Fruit fly (Drosophila melanogaster): Measurements from ENCODE around the gene Acox3.

Acox3 gene

DNA sequence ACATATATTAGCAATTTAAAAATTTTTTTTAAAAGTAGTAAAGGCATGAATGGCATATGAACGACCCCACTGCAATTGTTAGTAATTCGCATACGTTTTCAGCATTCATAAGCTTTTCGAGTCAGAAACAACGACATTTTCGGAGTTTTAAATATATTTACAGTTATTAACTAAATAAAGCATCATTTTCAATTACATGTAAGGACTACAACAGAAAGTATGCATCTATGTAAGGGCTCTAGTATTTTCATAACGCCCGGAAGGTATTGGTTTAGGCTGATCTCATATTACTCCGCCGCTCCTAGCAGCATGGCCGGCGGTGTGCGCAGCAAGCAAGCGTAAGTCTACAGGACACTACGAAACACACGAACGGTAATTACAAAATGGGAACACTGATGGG is 26.1 kb upstream of the Acox3 start:
- no peak for TF ChIP-seq cic (GFP tag; optimal IDR thresholded peaks at IDR 0.05)
- TF ChIP-seq CG1620 (GFP tag; optimal IDR thresholded peaks at IDR 0.05) = no peak
- no peak for TF ChIP-seq kay (GFP tag; ENCODE audit: borderline replicate concordance)
- TF ChIP-seq Hr96 (GFP tag; optimal IDR thresholded peaks at IDR 0.05) = no peak
- no peak for TF ChIP-seq ovo (GFP tag; optimal IDR thresholded peaks at IDR 0.05)
- TF ChIP-seq tj (GFP tag; optimal IDR thresholded peaks at IDR 0.05) = no peak
- no peak for TF ChIP-seq CG14711 (tag; optimal IDR thresholded peaks at IDR 0.05)

dm6 chr2L:6473076-6474037 is 25.2 kb upstream of the Acox3 start, which contains the start of gene mmy:
Gene mmy (minus strand): TSS chr2L:6473904.
- TF ChIP-seq kay (GFP tag; ENCODE audit: borderline replicate concordance) (no peak), Clk (GFP tag; optimal IDR thresholded peaks at IDR 0.05) (no peak), CG7101 (tag; optimal IDR thresholded peaks at IDR 0.05) (no peak), CG5204 (GFP tag; optimal IDR thresholded peaks at IDR 0.05) (no peak), tj (GFP tag; optimal IDR thresholded peaks at IDR 0.05) (peak; percentile 42), pad (GFP tag; optimal IDR thresholded peaks at IDR 0.05) (peak; percentile 2), cic (GFP tag; optimal IDR thresholded peaks at IDR 0.05) (peak; percentile 94), CG14711 (tag; optimal IDR thresholded peaks at IDR 0.05) (no peak), Mnt (GFP tag; optimal IDR thresholded peaks at IDR 0.05) (peak; percentile 69), Crg-1 (GFP tag; optimal IDR thresholded peaks at IDR 0.05) (peak; percentile 14), Hr96 (GFP tag; optimal IDR thresholded peaks at IDR 0.05) (peak; percentile 39), CG7045 (GFP tag; optimal IDR thresholded peaks at IDR 0.05) (no peak), CG33017 (tag; optimal IDR thresholded peaks at IDR 0.05) (no peak), CG1620 (GFP tag; optimal IDR thresholded peaks at IDR 0.05) (peak; percentile 34), bab1 (GFP tag; optimal IDR thresholded peaks at IDR 0.05) (peak; percentile 25), CG12768 (GFP tag; optimal IDR thresholded peaks at IDR 0.05) (peak; percentile 73), toe (GFP tag; optimal IDR thresholded peaks at IDR 0.05) (peak; percentile 17), ovo (GFP tag; optimal IDR thresholded peaks at IDR 0.05) (peak; percentile 33), CG11617 (GFP tag; optimal IDR thresholded peaks at IDR 0.05) (peak; percentile 59), cnc (optimal IDR thresholded peaks at IDR 0.05) (no peak)

dm6 chr2L:6471978-6472776 is 24.0 kb upstream of the Acox3 start:
- TF ChIP-seq cic (GFP tag; optimal IDR thresholded peaks at IDR 0.05) (peak; percentile 82), kay (GFP tag; ENCODE audit: borderline replicate concordance) (no peak), Clk (GFP tag; optimal IDR thresholded peaks at IDR 0.05) (no peak), CG7101 (tag; optimal IDR thresholded peaks at IDR 0.05) (no peak), CG5204 (GFP tag; optimal IDR thresholded peaks at IDR 0.05) (no peak), pad (GFP tag; optimal IDR thresholded peaks at IDR 0.05) (no peak), CG33017 (tag; optimal IDR thresholded peaks at IDR 0.05) (peak; percentile 30), Mnt (GFP tag; optimal IDR thresholded peaks at IDR 0.05) (peak; percentile 62), CG7045 (GFP tag; optimal IDR thresholded peaks at IDR 0.05) (peak; percentile 38), CG11617 (GFP tag; optimal IDR thresholded peaks at IDR 0.05) (peak; percentile 26), Hr96 (GFP tag; optimal IDR thresholded peaks at IDR 0.05) (no peak), toe (GFP tag; optimal IDR thresholded peaks at IDR 0.05) (peak; percentile 6)

dm6 chr2L:6470100-6470644 is 22.0 kb upstream of the Acox3 start:
- TF ChIP-seq kay (GFP tag; ENCODE audit: borderline replicate concordance) (no peak), tj (GFP tag; optimal IDR thresholded peaks at IDR 0.05) (no peak), CG33017 (tag; optimal IDR thresholded peaks at IDR 0.05) (no peak), CG7045 (GFP tag; optimal IDR thresholded peaks at IDR 0.05) (no peak), Crg-1 (GFP tag; optimal IDR thresholded peaks at IDR 0.05) (no peak), CG7101 (tag; optimal IDR thresholded peaks at IDR 0.05) (no peak), toe (GFP tag; optimal IDR thresholded peaks at IDR 0.05) (no peak), ovo (GFP tag; optimal IDR thresholded peaks at IDR 0.05) (no peak), cic (GFP tag; optimal IDR thresholded peaks at IDR 0.05) (no peak), Clk (GFP tag; optimal IDR thresholded peaks at IDR 0.05) (no peak), CG12768 (GFP tag; optimal IDR thresholded peaks at IDR 0.05) (no peak), cnc (optimal IDR thresholded peaks at IDR 0.05) (no peak), CG11617 (GFP tag; optimal IDR thresholded peaks at IDR 0.05) (no peak), CG1620 (GFP tag; optimal IDR thresholded peaks at IDR 0.05) (no peak)

DNA sequence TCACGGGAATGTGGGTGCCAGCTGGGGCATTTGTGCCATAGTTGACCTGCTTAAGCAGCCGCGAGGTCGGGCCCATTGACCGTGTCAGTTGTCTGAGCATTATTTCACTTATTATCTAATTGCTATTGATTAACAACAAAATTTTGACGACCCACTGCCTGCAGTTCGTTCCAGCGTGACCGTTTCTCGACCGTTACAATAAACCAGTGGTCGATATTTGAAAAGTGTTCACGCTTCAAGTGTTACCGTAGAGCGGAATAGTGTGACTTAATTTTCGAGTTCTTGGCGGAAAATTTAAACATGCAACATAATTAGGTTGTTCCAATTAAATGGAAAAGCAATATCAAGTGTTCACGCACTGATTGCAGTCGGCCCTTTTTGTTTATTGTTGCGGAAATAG is 19.3 kb upstream of the Acox3 start, which contains the start of gene HemK1:
TSS of gene HemK1 (minus strand) at position 190 of the 400 bp plus-strand sequence.
- peak; percentile 64 for TF ChIP-seq bab1 (GFP tag; optimal IDR thresholded peaks at IDR 0.05)
- TF ChIP-seq CG7101 (tag; optimal IDR thresholded peaks at IDR 0.05) = peak; percentile 37
- TF ChIP-seq cnc (optimal IDR thresholded peaks at IDR 0.05) = no peak
- no peak for TF ChIP-seq CG7045 (GFP tag; optimal IDR thresholded peaks at IDR 0.05)
